Worm (Caenorhabditis elegans) whole organism, L1 larva: ENCODE results near the gene Y43F8C.6.

ENCODE experiments used
- aly-2 ChIP-seq: fragments of 150-350 bp; optimal IDR thresholded peaks from 2 replicates; lab custom pipeline; 2014; ENCODE audit warnings: missing biosample characterization, missing genetic modification characterization
- ama-1 ChIP-seq: fragments of 150-350 bp; optimal IDR thresholded peaks from 2 replicates; lab custom pipeline; 2014
- dpl-1 ChIP-seq, 3 experiments: fragments of 150-350 bp in 2 of 3; sonication (generic microtip) in 1 of 3; optimal IDR thresholded peaks; 2 replicates each; lab custom pipeline; 2014 to 2017; ENCODE audit warnings: missing biosample characterization in 3 of 3, missing genetic modification characterization in 3 of 3, missing genetic modification reagents in 3 of 3
- fkh-10 ChIP-seq: sonication (generic microtip); optimal IDR thresholded peaks from 2 replicates; lab custom pipeline; 2017; ENCODE audit warnings: missing biosample characterization, missing genetic modification reagents, missing genetic modification characterization
- lsy-2 ChIP-seq, 2 experiments: fragments of 150-350 bp; optimal IDR thresholded peaks; 2 replicates each; lab custom pipeline; 2014; ENCODE audit warnings: missing biosample characterization in 2 of 2, missing genetic modification characterization in 2 of 2
- nhr-11 ChIP-seq: fragments of 150-350 bp; optimal IDR thresholded peaks from 2 replicates; lab custom pipeline; 2014; ENCODE audit warnings: missing biosample characterization, missing genetic modification characterization
- nhr-90 ChIP-seq: sonication (generic microtip); optimal IDR thresholded peaks from 2 replicates; lab custom pipeline; 2016; ENCODE audit warnings: mild to moderate bottlenecking, missing genetic modification characterization, missing compliant biosample characterization; ENCODE audit not compliant: poor library complexity
- snpc-4 ChIP-seq: fragments of 150-350 bp; optimal IDR thresholded peaks from 2 replicates; lab custom pipeline; 2014; ENCODE audit warnings: missing biosample characterization, missing genetic modification characterization
- snu-23 ChIP-seq: sonication (generic microtip); optimal IDR thresholded peaks from 2 replicates; lab custom pipeline; 2016; ENCODE audit warnings: missing genetic modification characterization, missing compliant biosample characterization
- unc-62 ChIP-seq: fragments of 150-350 bp; optimal IDR thresholded peaks from 2 replicates; lab custom pipeline; 2014; ENCODE audit warnings: missing biosample characterization, missing genetic modification reagents, missing genetic modification characterization

- no peak for TF ChIP-seq unc-62
- TF ChIP-seq fkh-10 (GFP tag; lab: Kevin White, UChicago), result no peak
- no peak for TF ChIP-seq dpl-1 (GFP tag; optimal IDR thresholded peaks at IDR 0.05; lab: Kevin White, UChicago)
- TF ChIP-seq nhr-90 (tag; lab: Kevin White, UChicago), result no peak
- no peak for TF ChIP-seq nhr-11 (tag; lab: Kevin White, UChicago)
- TF ChIP-seq ama-1, result no peak
- TF ChIP-seq snpc-4 (tag; lab: Kevin White, UChicago), result no peak
- TF ChIP-seq lsy-2 (tag; optimal IDR thresholded peaks at IDR 0.05; lab: Kevin White, UChicago), result no peak
- TF ChIP-seq aly-2 (tag; lab: Kevin White, UChicago), result no peak
- TF ChIP-seq snu-23 (GFP tag; lab: Kevin White, UChicago), result no peak
These were observed 31.1 kb upstream of the Y43F8C.6 start for ce11 chrV:19671816-19672215.
